Fruit fly (Drosophila melanogaster): ENCODE data around the gene Ir76b.

DNA sequence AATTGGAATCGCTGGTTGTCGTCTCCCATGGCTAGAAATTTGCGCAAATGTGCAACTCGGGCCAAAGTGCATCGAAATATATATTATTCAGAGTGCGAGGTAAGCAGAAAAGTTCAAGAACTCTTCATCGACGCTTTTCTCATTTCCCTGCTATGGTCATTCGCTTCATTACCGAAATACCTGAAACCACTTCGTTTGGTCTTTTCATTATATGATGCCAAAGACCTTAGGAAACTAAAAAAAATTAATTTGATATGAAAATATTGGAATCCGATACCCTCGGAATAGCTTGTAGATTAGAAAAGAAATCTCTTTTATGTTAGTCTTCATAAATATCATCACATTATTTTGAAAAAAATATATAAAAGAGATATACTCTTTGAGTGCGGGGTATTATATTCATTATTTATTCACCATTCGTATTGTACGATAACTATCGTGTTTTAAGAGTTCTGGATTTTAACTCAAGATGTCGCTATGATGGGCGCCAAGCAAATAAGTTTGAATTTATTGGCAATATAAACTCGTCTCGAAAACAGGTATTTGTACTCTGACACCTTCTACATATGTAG is 1.5 kb upstream of the Ir76b start, which contains the start of gene CG14187:
- no peak for TF ChIP-seq OdsH (GFP tag; optimal IDR thresholded peaks at IDR 0.05)
- no peak for TF ChIP-seq CG3032 (tag; optimal IDR thresholded peaks at IDR 0.05)
- no peak for TF ChIP-seq Hr39 (GFP tag; optimal IDR thresholded peaks at IDR 0.05)
